Worm (Caenorhabditis elegans): Measurements from ENCODE around the gene R02D5.9.

Gene R02D5.9

ce11 chrV:14523788-14524582 lies 13.1 kb upstream of the R02D5.9 start, which contains the start of gene ril-1:
ril-1 (minus strand) TSS chrV:14524129.
- TF ChIP-seq W03F9.2 (tag; optimal IDR thresholded peaks at IDR 0.05) (peak; percentile 50), him-1 (tag; optimal IDR thresholded peaks at IDR 0.05) (no peak), dao-5 (tag; optimal IDR thresholded peaks at IDR 0.05) (no peak)

ce11 chrV:14523105-14523504 lies 12.2 kb upstream of the R02D5.9 start, which contains the start of gene C53A5.2:
C53A5.2 (minus strand) TSS chrV:14523205.
- TF ChIP-seq W03F9.2 (tag; optimal IDR thresholded peaks at IDR 0.05) (no peak), him-1 (tag; optimal IDR thresholded peaks at IDR 0.05) (no peak), dao-5 (tag; optimal IDR thresholded peaks at IDR 0.05) (no peak)

ce11 chrV:14522514-14522913 lies 11.6 kb upstream of the R02D5.9 start, which contains the start of gene C53A5.16:
C53A5.16 (minus strand) TSS chrV:14522614.
- TF ChIP-seq dao-5 (tag; optimal IDR thresholded peaks at IDR 0.05) (no peak), him-1 (tag; optimal IDR thresholded peaks at IDR 0.05) (no peak), W03F9.2 (tag; optimal IDR thresholded peaks at IDR 0.05) (no peak)

ce11 chrV:14521000-14521399 lies 10.1 kb upstream of the R02D5.9 start, which contains the start of gene C53A5.17:
C53A5.17 (minus strand) TSS chrV:14521100.
- TF ChIP-seq him-1 (tag; optimal IDR thresholded peaks at IDR 0.05) (no peak), dao-5 (tag; optimal IDR thresholded peaks at IDR 0.05) (no peak), W03F9.2 (tag; optimal IDR thresholded peaks at IDR 0.05) (no peak)

ce11 chrV:14519268-14519667 lies 8.3 kb upstream of the R02D5.9 start, which contains the start of gene R02D5.8:
R02D5.8 (minus strand) TSS chrV:14519368.
- TF ChIP-seq W03F9.2 (tag; optimal IDR thresholded peaks at IDR 0.05) (no peak), dao-5 (tag; optimal IDR thresholded peaks at IDR 0.05) (no peak), him-1 (tag; optimal IDR thresholded peaks at IDR 0.05) (no peak)

ce11 chrV:14518010-14518409 lies 7.1 kb upstream of the R02D5.9 start, which contains the start of gene R02D5.6:
R02D5.6 (minus strand) TSS chrV:14518110.
- no peak for TF ChIP-seq him-1 (tag; optimal IDR thresholded peaks at IDR 0.05)
- no peak for TF ChIP-seq dao-5 (tag; optimal IDR thresholded peaks at IDR 0.05)
- no peak for TF ChIP-seq W03F9.2 (tag; optimal IDR thresholded peaks at IDR 0.05)

- TF ChIP-seq dao-5 (tag; optimal IDR thresholded peaks at IDR 0.05) (no peak), W03F9.2 (tag; optimal IDR thresholded peaks at IDR 0.05) (no peak), him-1 (tag; optimal IDR thresholded peaks at IDR 0.05) (no peak)
Observed at ce11 chrV:14508556-14508955, 2.4 kb downstream of the R02D5.9 start.

- TF ChIP-seq dao-5 (tag; optimal IDR thresholded peaks at IDR 0.05) (no peak), W03F9.2 (tag; optimal IDR thresholded peaks at IDR 0.05) (no peak), him-1 (tag; optimal IDR thresholded peaks at IDR 0.05) (no peak)
Observed at ce11 chrV:14508005-14508521, 2.9 kb downstream of the R02D5.9 start, which contains the start of gene R02D5.1. R02D5.1 (plus strand) TSS chrV:14508249.

- TF ChIP-seq dao-5 (tag; optimal IDR thresholded peaks at IDR 0.05) (no peak), him-1 (tag; optimal IDR thresholded peaks at IDR 0.05) (no peak), W03F9.2 (tag; optimal IDR thresholded peaks at IDR 0.05) (no peak)
Observed at ce11 chrV:14506713-14507675, 3.9 kb downstream of the R02D5.9 start.

- no peak for TF ChIP-seq W03F9.2 (tag; optimal IDR thresholded peaks at IDR 0.05)
- TF ChIP-seq him-1 (tag; optimal IDR thresholded peaks at IDR 0.05), result no peak
- TF ChIP-seq dao-5 (tag; optimal IDR thresholded peaks at IDR 0.05), result no peak
Observed at ce11 chrV:14505745-14506214, 5.1 kb downstream of the R02D5.9 start.

ce11 chrV:14504774-14505173 lies 6.1 kb downstream of the R02D5.9 start:
- TF ChIP-seq dao-5 (tag; optimal IDR thresholded peaks at IDR 0.05) (no peak), him-1 (tag; optimal IDR thresholded peaks at IDR 0.05) (no peak), W03F9.2 (tag; optimal IDR thresholded peaks at IDR 0.05) (no peak)

- TF ChIP-seq W03F9.2 (tag; optimal IDR thresholded peaks at IDR 0.05) (no peak), dao-5 (tag; optimal IDR thresholded peaks at IDR 0.05) (no peak), him-1 (tag; optimal IDR thresholded peaks at IDR 0.05) (no peak)
Observed at ce11 chrV:14504120-14504519, 6.8 kb downstream of the R02D5.9 start.

ce11 chrV:14503065-14503464 lies 7.9 kb downstream of the R02D5.9 start:
- no peak for TF ChIP-seq dao-5 (tag; optimal IDR thresholded peaks at IDR 0.05)
- no peak for TF ChIP-seq him-1 (tag; optimal IDR thresholded peaks at IDR 0.05)
- TF ChIP-seq W03F9.2 (tag; optimal IDR thresholded peaks at IDR 0.05), result no peak
